ENCODE assay signal across 2 worm cellular contexts in the genomic region with DNA sequence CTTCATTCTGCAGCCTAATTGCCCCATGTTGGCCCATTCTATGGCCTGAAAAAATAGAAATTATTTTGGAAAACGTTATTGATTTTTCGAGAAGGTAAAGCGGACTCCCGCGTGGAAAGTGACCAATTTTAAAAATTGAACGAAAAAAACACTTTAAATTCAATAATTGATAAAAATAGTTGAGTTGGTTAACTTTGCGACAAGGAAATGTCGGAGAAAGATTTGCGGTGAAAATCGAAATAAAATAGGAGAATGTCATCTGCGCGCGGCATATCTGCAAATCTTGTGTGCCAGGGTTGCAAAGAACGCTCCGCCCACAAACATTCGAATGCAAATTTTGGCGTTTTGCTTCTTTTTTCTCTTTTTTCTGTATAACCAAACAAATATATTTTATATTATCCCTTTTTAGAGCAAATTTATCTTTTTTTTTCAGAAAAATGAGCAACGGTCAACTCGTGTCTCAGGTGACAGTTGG.
A peak's percentile ranks its signal among the peaks of the same experiment; 100 is the strongest.
TF ChIP-seq lines count a peak whose summit lies in the region.

Gene rnf-121 (minus strand): TSS at position 51 of the 475 bp plus-strand sequence.
Gene C16C10.4 (plus strand): TSS at position 434 of the 475 bp plus-strand sequence.

TF ChIP-seq in whole organism, L1 larva, 84 proteins besides CTCF, POLR2A, EP300 and RAD21 (continued from another document):
- TF ChIP-seq snu-23 (GFP tag; optimal IDR thresholded peaks at IDR 0.05; lab: Kevin White, UChicago) (peak; percentile 75), dsc-1 (tag; optimal IDR thresholded peaks at IDR 0.05; lab: Kevin White, UChicago) (peak; percentile 78), nhr-12 (tag; optimal IDR thresholded peaks at IDR 0.05; lab: Kevin White, UChicago) (no peak), sup-37 (GFP tag; optimal IDR thresholded peaks at IDR 0.05; lab: Kevin White, UChicago) (no peak), mab-9 (GFP tag; IDR thresholded peaks at IDR 0.05; lab: Robert Waterston, UW) (0 out of 2 replicates have a peak, but pooled peaks have one; percentile 23), unc-130 (tag; optimal IDR thresholded peaks at IDR 0.05; lab: Kevin White, UChicago) (peak; percentile 90), fkh-10 (GFP tag; optimal IDR thresholded peaks at IDR 0.05; lab: Kevin White, UChicago) (no peak), xbp-1 (tag; optimal IDR thresholded peaks at IDR 0.05; lab: Kevin White, UChicago) (peak; percentile 82), hpl-2 (GFP tag; optimal IDR thresholded peaks at IDR 0.05; lab: Kevin White, UChicago) (peak; percentile 89), ces-1 (GFP tag; optimal IDR thresholded peaks at IDR 0.05; lab: Kevin White, UChicago) (no peak)

TF ChIP-seq in whole organism, young adult, 124 proteins besides CTCF, POLR2A, EP300 and RAD21 (continued from another document):
- TF ChIP-seq Y79H2A.3 (GFP tag; conservative IDR thresholded peaks at IDR 0.05; lab: Robert Waterston, UW): no peak
- TF ChIP-seq unc-62 (GFP tag; optimal IDR thresholded peaks at IDR 0.05; lab: Kevin White, UChicago): no peak
- TF ChIP-seq bed-2 (GFP tag; IDR thresholded peaks at IDR 0.05; lab: Robert Waterston, UW): no peak
- peak; percentile 45 for TF ChIP-seq tbp1 (GFP tag; optimal IDR thresholded peaks at IDR 0.05; lab: Kevin White, UChicago)
- TF ChIP-seq fkh-3 (tag; optimal IDR thresholded peaks at IDR 0.05; lab: Kevin White, UChicago): no peak
- TF ChIP-seq ztf-6 (GFP tag; IDR thresholded peaks at IDR 0.05; lab: Robert Waterston, UW): no peak
- TF ChIP-seq lir-1 (GFP tag; conservative IDR thresholded peaks at IDR 0.05; lab: Robert Waterston, UW): no peak
- TF ChIP-seq hrde-1 (tag; optimal IDR thresholded peaks at IDR 0.05; lab: Kevin White, UChicago; ENCODE audit: borderline replicate concordance): peak; percentile 66
- TF ChIP-seq F49E8.2 (tag; optimal IDR thresholded peaks at IDR 0.05; lab: Kevin White, UChicago; ENCODE audit: insufficient read depth): peak; percentile 63
- TF ChIP-seq madf-3 (GFP tag; IDR thresholded peaks at IDR 0.05; lab: Robert Waterston, UW): no peak
- peak; percentile 44; the same call in 1 of the 2 replicates for TF ChIP-seq C06A6.2 (GFP tag; conservative IDR thresholded peaks at IDR 0.05; lab: Robert Waterston, UW)
- TF ChIP-seq egl-44 (GFP tag; IDR thresholded peaks at IDR 0.05; lab: Robert Waterston, UW): no peak
- TF ChIP-seq hlh-12 (tag; optimal IDR thresholded peaks at IDR 0.05; lab: Kevin White, UChicago): no peak
- TF ChIP-seq F39B2.1 (GFP tag; IDR thresholded peaks at IDR 0.05; lab: Robert Waterston, UW): no peak
- peak; percentile 50 for TF ChIP-seq die-1 (tag; optimal IDR thresholded peaks at IDR 0.05; lab: Kevin White, UChicago)
- TF ChIP-seq efl-1 (GFP tag; optimal IDR thresholded peaks at IDR 0.05; lab: Kevin White, UChicago): peak; percentile 26
- peak; percentile 61; the same call in 1 of the 2 replicates for TF ChIP-seq D2030.7 (GFP tag; IDR thresholded peaks at IDR 0.05; lab: Robert Waterston, UW)
- no peak for TF ChIP-seq zim-3 (tag; optimal IDR thresholded peaks at IDR 0.05; lab: Kevin White, UChicago)
- TF ChIP-seq aptf-2 (GFP tag; conservative IDR thresholded peaks at IDR 0.05; lab: Robert Waterston, UW): no peak
- no peak for TF ChIP-seq Y53F4B.3 (GFP tag; IDR thresholded peaks at IDR 0.05; lab: Robert Waterston, UW)
- peak; percentile 38 for TF ChIP-seq madf-8 (GFP tag; conservative IDR thresholded peaks at IDR 0.05; lab: Robert Waterston, UW)
- TF ChIP-seq egl-18 (GFP tag; IDR thresholded peaks at IDR 0.05; lab: Robert Waterston, UW): no peak
- no peak for TF ChIP-seq Y67H2A.10 (GFP tag; conservative IDR thresholded peaks at IDR 0.05; lab: Robert Waterston, UW)
- TF ChIP-seq F57A8.1 (GFP tag; optimal IDR thresholded peaks at IDR 0.05; lab: Kevin White, UChicago): no peak
- no peak for TF ChIP-seq nhr-90 (tag; optimal IDR thresholded peaks at IDR 0.05; lab: Kevin White, UChicago)
- peak; percentile 86 for TF ChIP-seq ZK185.1 (tag; optimal IDR thresholded peaks at IDR 0.05; lab: Kevin White, UChicago; ENCODE audit: poor library complexity, severe bottlenecking)
- no peak for TF ChIP-seq F57C9.4 (tag; optimal IDR thresholded peaks at IDR 0.05; lab: Kevin White, UChicago)
- TF ChIP-seq cebp-1 (GFP tag; IDR thresholded peaks at IDR 0.05; lab: Robert Waterston, UW): no peak
- peak; percentile 74 for TF ChIP-seq cebp-1 (tag; optimal IDR thresholded peaks at IDR 0.05; lab: Kevin White, UChicago)
- no peak for TF ChIP-seq ztf-26 (tag; optimal IDR thresholded peaks at IDR 0.05; lab: Kevin White, UChicago)
- no peak for TF ChIP-seq hmg-20 (GFP tag; IDR thresholded peaks at IDR 0.05; lab: Robert Waterston, UW)
- no peak for TF ChIP-seq pha-4 (tag; optimal IDR thresholded peaks at IDR 0.05; lab: Kevin White, UChicago)
